Fruit fly (Drosophila melanogaster) whole organism, wandering third instar larva: ENCODE measurements around the gene Ref1.

Experiments used
- Abd-B ChIP-seq: fragments of >200 bp; optimal IDR thresholded peaks from 2 replicates; lab custom pipeline; 2017; ENCODE audit warnings: missing biosample characterization, missing genetic modification characterization
- CG32264 ChIP-seq: fragments of 200-800 bp; sonication (Bioruptor generic); optimal IDR thresholded peaks from 2 replicates; lab custom pipeline; 2016; ENCODE audit warnings: missing biosample characterization, missing genetic modification characterization
- CG9705 ChIP-seq: fragments of 200-800 bp; sonication (Bioruptor generic); optimal IDR thresholded peaks from 2 replicates; lab custom pipeline; 2018; ENCODE audit warnings: missing biosample characterization, mild to moderate bottlenecking, missing genetic modification characterization
- CrebA ChIP-seq: fragments of 200-800 bp; sonication (Bioruptor generic); optimal IDR thresholded peaks from 2 replicates; lab custom pipeline; 2016; ENCODE audit warnings: missing biosample characterization, mild to moderate bottlenecking, missing genetic modification characterization, borderline replicate concordance
- Dfd ChIP-seq: fragments of >200 bp; optimal IDR thresholded peaks from 2 replicates; lab custom pipeline; 2017; ENCODE audit warnings: missing biosample characterization, missing genetic modification characterization
- Dif ChIP-seq: fragments of 200-275, 200-300 bp; sonication (Bioruptor generic); optimal IDR thresholded peaks from 2 replicates; lab custom pipeline; 2018; ENCODE audit warnings: missing biosample characterization, missing genetic modification characterization; ENCODE audit not compliant: partially characterized antibody
- GATAd ChIP-seq: sonication (Bioruptor generic); optimal IDR thresholded peaks from 2 replicates; lab custom pipeline; 2016; ENCODE audit warnings: missing biosample characterization, missing genetic modification characterization
- HLH106 ChIP-seq: fragments of 200-800 bp; optimal IDR thresholded peaks from 3 replicates; lab custom pipeline; 2019; ENCODE audit warnings: missing biosample characterization, mild to moderate bottlenecking, missing genetic modification characterization, moderate library complexity
- Hnf4 ChIP-seq: fragments of 200-800 bp; sonication (Bioruptor generic); optimal IDR thresholded peaks from 2 replicates; lab custom pipeline; 2016; ENCODE audit warnings: missing biosample characterization, mild to moderate bottlenecking, missing genetic modification characterization
- Hr78 ChIP-seq: fragments of >200 bp; optimal IDR thresholded peaks from 2 replicates; lab custom pipeline; 2017; ENCODE audit warnings: missing biosample characterization, missing genetic modification characterization
- Hr83 ChIP-seq: fragments of 200-300 bp; sonication (Bioruptor generic); optimal IDR thresholded peaks from 2 replicates; lab custom pipeline; 2016; ENCODE audit warnings: missing biosample characterization, mild to moderate bottlenecking, missing genetic modification characterization, moderate library complexity; ENCODE audit not compliant: poor library complexity, severe bottlenecking
- Jra ChIP-seq: sonication (Bioruptor generic); optimal IDR thresholded peaks from 2 replicates; lab custom pipeline; 2016; ENCODE audit warnings: missing biosample characterization, missing genetic modification characterization
- Mio ChIP-seq: sonication (Bioruptor generic); optimal IDR thresholded peaks from 2 replicates; lab custom pipeline; 2016; ENCODE audit warnings: missing biosample characterization, missing genetic modification characterization
- Myc ChIP-seq: fragments of >200 bp; optimal IDR thresholded peaks from 2 replicates; lab custom pipeline; 2017
- N ChIP-seq: fragments of >200 bp; optimal IDR thresholded peaks from 2 replicates; lab custom pipeline; 2018; ENCODE audit warnings: missing biosample characterization, missing external identifiers, missing genetic modification characterization
- OdsH ChIP-seq: fragments of 200-800 bp; sonication (Bioruptor generic); optimal IDR thresholded peaks from 2 replicates; lab custom pipeline; 2016; ENCODE audit warnings: missing biosample characterization, mild to moderate bottlenecking, missing genetic modification characterization
- Rel ChIP-seq, 2 experiments: fragments of 200-800 bp; sonication (Bioruptor generic) in 1 of 2; optimal IDR thresholded peaks; 2 replicates in 1 of 2; 3 replicates in 1 of 2; lab custom pipeline; 2016 to 2019; ENCODE audit warnings: mild to moderate bottlenecking in 2 of 2, missing biosample characterization in 2 of 2, missing genetic modification characterization in 2 of 2, moderate library complexity in 1 of 2
- Sp1 ChIP-seq: fragments of 200-800 bp; sonication (Bioruptor generic); optimal IDR thresholded peaks from 3 replicates; lab custom pipeline; 2019; ENCODE audit warnings: missing biosample characterization, mild to moderate bottlenecking, missing genetic modification characterization, moderate library complexity
- Vsx2 ChIP-seq: fragments of 200-300, 225-300 bp; sonication (Bioruptor generic); optimal IDR thresholded peaks from 2 replicates; lab custom pipeline; 2018; ENCODE audit warnings: missing biosample characterization, missing genetic modification characterization; ENCODE audit not compliant: partially characterized antibody
- br ChIP-seq: fragments of 200-800 bp; sonication (Bioruptor generic); optimal IDR thresholded peaks from 2 replicates; lab custom pipeline; 2016; ENCODE audit warnings: missing biosample characterization, missing genetic modification characterization
- brk ChIP-seq: fragments of 200-800 bp; sonication (Bioruptor generic); optimal IDR thresholded peaks from 2 replicates; lab custom pipeline; 2016; ENCODE audit warnings: missing biosample characterization, mild to moderate bottlenecking, missing genetic modification characterization
- dl ChIP-seq, 2 experiments: fragments of 175-275, 200-275 bp in 1 of 2; fragments of 200-275 bp in 1 of 2; sonication (Bioruptor generic); optimal IDR thresholded peaks; lab custom pipeline; 2018; ENCODE audit warnings: mild to moderate bottlenecking in 2 of 2, missing biosample characterization in 2 of 2, missing genetic modification characterization in 2 of 2, moderate library complexity in 2 of 2; ENCODE audit not compliant: partially characterized antibody in 2 of 2, insufficient read depth in 1 of 2
- dmrt93B ChIP-seq: fragments of 200-800 bp; sonication (Bioruptor generic); optimal IDR thresholded peaks from 2 replicates; lab custom pipeline; 2018; ENCODE audit warnings: missing biosample characterization, mild to moderate bottlenecking, missing genetic modification characterization
- dsf ChIP-seq: sonication (Bioruptor generic); optimal IDR thresholded peaks from 2 replicates; lab custom pipeline; 2016; ENCODE audit warnings: missing biosample characterization, missing genetic modification characterization, borderline replicate concordance
- ey ChIP-seq: fragments of 200-800 bp; sonication (Bioruptor generic); optimal IDR thresholded peaks from 2 replicates; lab custom pipeline; 2016; ENCODE audit warnings: missing biosample characterization, missing genetic modification characterization
- foxo ChIP-seq, 2 experiments: fragments of 200-800 bp; sonication (Bioruptor generic); optimal IDR thresholded peaks; 2 replicates in 1 of 2; 3 replicates in 1 of 2; lab custom pipeline; 2016 to 2017; ENCODE audit warnings: missing biosample characterization in 2 of 2, missing genetic modification characterization in 2 of 2
- fru ChIP-seq: fragments of 200-800 bp; sonication (Bioruptor generic); optimal IDR thresholded peaks from 3 replicates; lab custom pipeline; 2016; ENCODE audit warnings: missing biosample characterization, mild to moderate bottlenecking, missing genetic modification characterization
- h ChIP-seq: fragments of 200-800 bp; sonication (Bioruptor generic); optimal IDR thresholded peaks from 3 replicates; lab custom pipeline; 2016; ENCODE audit warnings: missing biosample characterization, mild to moderate bottlenecking, missing genetic modification characterization
- jim ChIP-seq: fragments of 175-275, 200-325 bp; sonication (Bioruptor generic); optimal IDR thresholded peaks from 2 replicates; lab custom pipeline; 2016; ENCODE audit warnings: missing biosample characterization, mild to moderate bottlenecking, missing genetic modification characterization
- lola ChIP-seq: fragments of >200 bp; optimal IDR thresholded peaks from 2 replicates; lab custom pipeline; 2017; ENCODE audit warnings: missing biosample characterization, missing genetic modification characterization
- pan ChIP-seq: fragments of >200 bp; optimal IDR thresholded peaks from 2 replicates; lab custom pipeline; 2017
- psq ChIP-seq: fragments of 200-800 bp; sonication (Bioruptor generic); optimal IDR thresholded peaks from 3 replicates; lab custom pipeline; 2017; ENCODE audit warnings: missing biosample characterization, mild to moderate bottlenecking, missing genetic modification characterization, moderate library complexity
- rgr ChIP-seq: fragments of 200-800 bp; sonication (Bioruptor generic); optimal IDR thresholded peaks from 3 replicates; lab custom pipeline; 2016; ENCODE audit warnings: missing biosample characterization, mild to moderate bottlenecking, missing genetic modification characterization
- sage ChIP-seq: fragments of 200-800 bp; sonication (Bioruptor generic); optimal IDR thresholded peaks from 2 replicates; lab custom pipeline; 2016; ENCODE audit warnings: missing biosample characterization, mild to moderate bottlenecking, missing genetic modification characterization
- sv ChIP-seq: fragments of 200-800 bp; sonication (Bioruptor generic); optimal IDR thresholded peaks from 3 replicates; lab custom pipeline; 2016; ENCODE audit warnings: missing biosample characterization, missing genetic modification characterization
- tai ChIP-seq: sonication (Bioruptor generic); optimal IDR thresholded peaks from 2 replicates; lab custom pipeline; 2016; ENCODE audit warnings: missing biosample characterization, missing genetic modification characterization
- usp ChIP-seq: fragments of >200 bp; optimal IDR thresholded peaks from 2 replicates; lab custom pipeline; 2017; ENCODE audit warnings: missing biosample characterization, missing genetic modification characterization
- woc ChIP-seq: sonication (Bioruptor generic); optimal IDR thresholded peaks from 2 replicates; lab custom pipeline; 2016; ENCODE audit warnings: missing biosample characterization, mild to moderate bottlenecking, missing genetic modification characterization

Ref1 gene

DNA sequence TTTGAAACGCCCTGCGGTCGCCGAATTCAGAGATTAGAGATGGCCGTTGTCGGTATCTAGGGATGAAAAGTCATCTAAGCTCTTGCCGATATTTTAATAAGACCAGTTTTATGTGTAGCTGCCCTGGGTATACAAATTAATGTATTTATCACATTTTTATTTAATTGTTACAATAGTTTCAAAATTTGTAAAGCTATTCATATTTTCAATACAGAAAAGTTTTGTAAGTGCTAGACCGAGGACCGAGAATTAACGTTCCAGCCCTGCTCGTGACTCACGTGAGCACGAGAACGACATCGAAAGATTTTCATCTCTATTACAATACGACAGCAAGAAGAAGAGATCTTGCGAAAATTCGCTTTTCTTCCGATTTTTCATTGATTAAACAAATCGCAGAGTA lies 13.1 kb downstream of the Ref1 start, which contains the start of the genes CG1105 and CG1965:
CG1105 (minus strand) TSS at position 45 of the 400 bp plus-strand sequence.
CG1965 (plus strand) TSS at position 310 of the 400 bp plus-strand sequence.
- TF ChIP-seq ey (peak; percentile 91), dsf (peak; percentile 92), br (GFP tag; lab: Kevin White, UChicago) (peak; percentile 87), pan (lab: Kevin White, UChicago) (no peak), rgr (peak; percentile 90), Rel (GFP tag; optimal IDR thresholded peaks at IDR 0.05; lab: Kevin White, UChicago) (no peak), Rel (tag; optimal IDR thresholded peaks at IDR 0.05; lab: Kevin White, UChicago) (peak; percentile 68), tai (GFP tag; lab: Kevin White, UChicago) (peak; percentile 95), Dfd (no peak), Jra (GFP tag; lab: Kevin White, UChicago) (peak; percentile 93), dl (GFP tag; optimal IDR thresholded peaks at IDR 0.05; lab: Kevin White, UChicago; ENCODE audit: insufficient read depth in 1 of 2, partially characterized antibody in 2 of 2) (no peak), usp (no peak), sv (GFP tag; lab: Kevin White, UChicago) (peak; percentile 89), HLH106 (tag; lab: Kevin White, UChicago) (peak; percentile 92), Sp1 (peak; percentile 83), Vsx2 (no peak), CG32264 (GFP tag; lab: Kevin White, UChicago) (peak; percentile 74), CrebA (GFP tag; lab: Kevin White, UChicago) (no peak), fru (peak; percentile 90), woc (GFP tag; lab: Kevin White, UChicago) (peak; percentile 83), OdsH (GFP tag; lab: Kevin White, UChicago) (peak; percentile 84), Dif (GFP tag; lab: Kevin White, UChicago) (no peak), Hr83 (peak; percentile 59), Myc (no peak), Abd-B (GFP tag; lab: Kevin White, UChicago) (no peak), CG9705 (peak; percentile 83), sage (peak; percentile 82), dmrt93B (GFP tag; lab: Kevin White, UChicago) (peak; percentile 82), Mio (GFP tag; lab: Kevin White, UChicago) (peak; percentile 41), jim (GFP tag; lab: Kevin White, UChicago) (peak; percentile 21), h (GFP tag; lab: Kevin White, UChicago) (peak; percentile 93), GATAd (GFP tag; lab: Kevin White, UChicago) (no peak), psq (GFP tag; lab: Kevin White, UChicago) (peak; percentile 78), foxo (GFP tag; optimal IDR thresholded peaks at IDR 0.05; lab: Kevin White, UChicago) (peak; percentile 4 to 94), Hnf4 (GFP tag; lab: Kevin White, UChicago) (peak; percentile 95), Hr78 (GFP tag; lab: Kevin White, UChicago) (no peak), brk (GFP tag; lab: Kevin White, UChicago) (no peak), lola (no peak), N (GFP tag; lab: Kevin White, UChicago) (no peak)

DNA sequence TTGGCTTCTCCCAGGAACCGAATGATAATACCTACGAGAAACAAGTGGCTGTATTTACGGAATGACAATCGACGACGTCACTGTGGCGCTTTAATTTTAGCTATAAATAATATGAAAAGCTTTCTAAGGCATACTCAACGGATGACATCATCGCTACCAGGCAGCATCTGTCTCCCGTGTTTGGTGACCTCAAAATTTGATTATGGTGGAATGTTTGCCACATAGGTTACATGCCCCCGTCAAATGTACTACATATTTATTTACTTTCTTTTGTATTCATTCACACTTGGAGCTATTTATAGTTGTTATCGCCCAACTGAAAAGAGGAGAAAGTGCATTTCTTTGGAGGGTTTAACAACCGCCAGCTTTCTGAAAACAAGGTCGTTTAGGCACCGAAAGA lies 13.9 kb downstream of the Ref1 start:
- no peak for TF ChIP-seq HLH106 (tag; lab: Kevin White, UChicago)
- no peak for TF ChIP-seq Hnf4 (GFP tag; lab: Kevin White, UChicago)
- no peak for TF ChIP-seq tai (GFP tag; lab: Kevin White, UChicago)
- no peak for TF ChIP-seq usp
- TF ChIP-seq br (GFP tag; lab: Kevin White, UChicago): no peak
- TF ChIP-seq dl (GFP tag; optimal IDR thresholded peaks at IDR 0.05; lab: Kevin White, UChicago; ENCODE audit: insufficient read depth in 1 of 2, partially characterized antibody in 2 of 2): no peak
- TF ChIP-seq sage: no peak
- no peak for TF ChIP-seq Hr78 (GFP tag; lab: Kevin White, UChicago)
- TF ChIP-seq Dif (GFP tag; lab: Kevin White, UChicago): no peak
- no peak for TF ChIP-seq dmrt93B (GFP tag; lab: Kevin White, UChicago)
- no peak for TF ChIP-seq foxo (GFP tag; optimal IDR thresholded peaks at IDR 0.05; lab: Kevin White, UChicago)
- TF ChIP-seq Rel (GFP tag; optimal IDR thresholded peaks at IDR 0.05; lab: Kevin White, UChicago): no peak
- no peak for TF ChIP-seq Rel (tag; optimal IDR thresholded peaks at IDR 0.05; lab: Kevin White, UChicago)
- TF ChIP-seq psq (GFP tag; lab: Kevin White, UChicago): no peak
- TF ChIP-seq Dfd: no peak
- no peak for TF ChIP-seq brk (GFP tag; lab: Kevin White, UChicago)
- TF ChIP-seq Jra (GFP tag; lab: Kevin White, UChicago): no peak
- TF ChIP-seq ey: no peak
- TF ChIP-seq dsf: no peak
